Worm (Caenorhabditis elegans) whole organism, midembryonic: Measurements from ENCODE around the gene fbxa-66.
"Not testable (repeated sequence)": the region's sequence is repeated elsewhere in the genome, so short reads cannot be mapped to it uniquely, and the experiment has no call there.

Experiments
- cog-1 ChIP-seq: sonication (generic microtip); optimal IDR thresholded peaks from 2 replicates; lab custom pipeline; 2016; ENCODE audit warnings: missing genetic modification characterization, missing compliant biosample characterization
- ztf-23 ChIP-seq: fragments of 200-800 bp; sonication (Bioruptor generic); IDR thresholded peaks from 2 replicates; pipeline ENCODE4 v1.3.6; 2022; ENCODE audit warnings: missing genetic modification reagents, missing genetic modification characterization, missing compliant biosample characterization
- ztf-29 ChIP-seq: fragments of 200-800 bp; sonication (Bioruptor generic); IDR thresholded peaks from 2 replicates; pipeline ENCODE4 v1.3.6; 2022; ENCODE audit warnings: missing genetic modification reagents, missing genetic modification characterization, missing compliant biosample characterization

fbxa-66 gene

ce11 chrIII:2261353-2261752, 52.5 kb downstream of the fbxa-66 start, which contains the start of gene fbxa-42:
TSS of gene fbxa-42 (minus strand) at chrIII:2261453.
- not testable (repeated sequence) for TF ChIP-seq ztf-23; ztf-29 (GFP tag; lab: Robert Waterston, UW); cog-1 (tag; lab: Kevin White, UChicago)
